Worm (Caenorhabditis elegans) whole organism, young adult: Measurements from ENCODE around the gene unc-22.

ENCODE experiments used
- B0019.2 ChIP-seq: fragments of 200-800 bp; sonication (Bioruptor generic); conservative IDR thresholded peaks from 2 replicates; pipeline ENCODE4 v1.3.6; 2022; ENCODE audit warnings: missing genetic modification reagents, missing genetic modification characterization, missing compliant biosample characterization
- B0336.3 ChIP-seq: fragments of 200-800 bp; sonication (Bioruptor generic); IDR thresholded peaks from 2 replicates; pipeline ENCODE4 v1.3.6; 2022; ENCODE audit warnings: missing genetic modification characterization, missing compliant biosample characterization
- C06A6.2 ChIP-seq: fragments of 200-800 bp; sonication (Bioruptor generic); conservative IDR thresholded peaks from 2 replicates; pipeline ENCODE4 v1.3.6; 2022; ENCODE audit warnings: missing genetic modification characterization, missing compliant biosample characterization
- D2030.7 ChIP-seq: fragments of 200-800 bp; sonication (Bioruptor generic); IDR thresholded peaks from 2 replicates; pipeline ENCODE4 v1.3.6; 2022; ENCODE audit warnings: missing genetic modification reagents, missing genetic modification characterization, missing compliant biosample characterization
- F37B4.10 ChIP-seq: fragments of 200-800 bp; sonication (Bioruptor generic); IDR thresholded peaks from 2 replicates; pipeline ENCODE4 v1.3.6; 2022; ENCODE audit warnings: missing genetic modification characterization, missing compliant biosample characterization
- F39B2.1 ChIP-seq: fragments of 200-800 bp; sonication (Bioruptor generic); IDR thresholded peaks from 2 replicates; pipeline ENCODE4 v1.3.6; 2022; ENCODE audit warnings: missing genetic modification reagents, missing genetic modification characterization, missing compliant biosample characterization
- F49E8.2 ChIP-seq: sonication (generic microtip); optimal IDR thresholded peaks from 3 replicates; lab custom pipeline; 2017; ENCODE audit warnings: missing genetic modification characterization, mild to moderate bottlenecking, missing compliant biosample characterization, antibody characterized with exemption, moderate library complexity; ENCODE audit not compliant: insufficient read depth
- F52B5.7 ChIP-seq: sonication (generic microtip); optimal IDR thresholded peaks from 2 replicates; lab custom pipeline; 2016; ENCODE audit warnings: mild to moderate bottlenecking, missing genetic modification characterization, missing compliant biosample characterization
- K11D2.4 ChIP-seq: fragments of 200-800 bp; sonication (Bioruptor generic); IDR thresholded peaks from 2 replicates; pipeline ENCODE4 v1.3.6; 2022; ENCODE audit warnings: missing genetic modification reagents, missing genetic modification characterization, missing compliant biosample characterization
- T07F8.4 ChIP-seq: sonication (generic microtip); optimal IDR thresholded peaks from 2 replicates; lab custom pipeline; 2016; ENCODE audit warnings: mild to moderate bottlenecking, missing genetic modification characterization, moderate library complexity, missing compliant biosample characterization
- Y53F4B.3 ChIP-seq: fragments of 200-800 bp; sonication (Bioruptor generic); IDR thresholded peaks from 2 replicates; pipeline ENCODE4 v1.3.6; 2022; ENCODE audit warnings: missing genetic modification reagents, missing genetic modification characterization, missing compliant biosample characterization
- Y56A3A.18 ChIP-seq: fragments of 200-800 bp; sonication (Bioruptor generic); IDR thresholded peaks from 2 replicates; pipeline ENCODE4 v1.3.6; 2022; ENCODE audit warnings: missing genetic modification reagents, missing genetic modification characterization, missing compliant biosample characterization
- ZK185.1 ChIP-seq: sonication (generic microtip); optimal IDR thresholded peaks from 2 replicates; lab custom pipeline; 2016; ENCODE audit warnings: mild to moderate bottlenecking, missing genetic modification characterization, missing compliant biosample characterization; ENCODE audit not compliant: poor library complexity, severe bottlenecking
- ama-1 ChIP-seq, 3 experiments: fragments of 150-350 bp in 1 of 3; sonication (generic microtip) in 2 of 3; optimal IDR thresholded peaks; 2 replicates each; lab custom pipeline; 2014 to 2018; ENCODE audit warnings: missing biosample characterization in 2 of 3, missing genetic modification characterization in 2 of 3, missing genetic modification reagents in 2 of 3
- atf-7 ChIP-seq: sonication (generic microtip); optimal IDR thresholded peaks from 2 replicates; lab custom pipeline; 2017; ENCODE audit warnings: mild to moderate bottlenecking, missing genetic modification characterization, missing compliant biosample characterization
- attf-3 ChIP-seq: fragments of 200-800 bp; sonication (Bioruptor generic); conservative IDR thresholded peaks from 2 replicates; pipeline ENCODE4 v1.3.6; 2022; ENCODE audit warnings: missing genetic modification reagents, missing genetic modification characterization, missing compliant biosample characterization
- attf-6 ChIP-seq: fragments of 200-800 bp; sonication (Bioruptor generic); IDR thresholded peaks from 2 replicates; pipeline ENCODE4 v1.3.6; 2022; ENCODE audit warnings: missing genetic modification reagents, missing genetic modification characterization, missing compliant biosample characterization
- chd-7 ChIP-seq: sonication (generic microtip); optimal IDR thresholded peaks from 2 replicates; lab custom pipeline; 2016; ENCODE audit warnings: mild to moderate bottlenecking, missing genetic modification characterization, moderate library complexity, missing compliant biosample characterization
- die-1 ChIP-seq: sonication (generic microtip); optimal IDR thresholded peaks from 2 replicates; lab custom pipeline; 2016; ENCODE audit warnings: missing genotype, mild to moderate bottlenecking, missing genetic modification characterization, missing compliant biosample characterization
- egrh-3 ChIP-seq: fragments of 200-800 bp; sonication (Bioruptor generic); IDR thresholded peaks from 2 replicates; pipeline ENCODE4 v1.3.6; 2022; ENCODE audit warnings: missing genetic modification reagents, missing genetic modification characterization, missing compliant biosample characterization
- ets-4 ChIP-seq: fragments of 200-800 bp; sonication (Bioruptor generic); optimal IDR thresholded peaks from 2 replicates; lab custom pipeline; 2018; ENCODE audit warnings: mild to moderate bottlenecking, missing genetic modification characterization, missing compliant biosample characterization
- fkh-3 ChIP-seq: sonication (generic microtip); optimal IDR thresholded peaks from 2 replicates; lab custom pipeline; 2016; ENCODE audit warnings: mild to moderate bottlenecking, missing genetic modification characterization, missing compliant biosample characterization
- him-1 ChIP-seq: sonication (generic microtip); optimal IDR thresholded peaks from 2 replicates; lab custom pipeline; 2016; ENCODE audit warnings: missing genotype, missing genetic modification reagents, missing genetic modification characterization, missing compliant biosample characterization
- hlh-12 ChIP-seq: sonication (generic microtip); optimal IDR thresholded peaks from 2 replicates; lab custom pipeline; 2016; ENCODE audit warnings: missing genetic modification characterization, missing compliant biosample characterization
- hmg-1.2 ChIP-seq: fragments of 200-800 bp; sonication (Bioruptor generic); IDR thresholded peaks from 2 replicates; pipeline ENCODE4 v1.3.6; 2022; ENCODE audit warnings: missing genetic modification reagents, missing genetic modification characterization, missing compliant biosample characterization
- hrde-1 ChIP-seq: sonication (generic microtip); optimal IDR thresholded peaks from 2 replicates; lab custom pipeline; 2016; ENCODE audit warnings: missing genetic modification characterization, mild to moderate bottlenecking, missing compliant biosample characterization, moderate library complexity, missing genotype, missing genetic modification reagents, borderline replicate concordance
- lag-1 ChIP-seq: fragments of 200-800 bp; sonication (Bioruptor generic); IDR thresholded peaks from 2 replicates; pipeline ENCODE4 v1.3.6; 2022; ENCODE audit warnings: missing genetic modification reagents, missing genetic modification characterization, missing compliant biosample characterization
- lin-40 ChIP-seq: sonication (generic microtip); optimal IDR thresholded peaks from 2 replicates; lab custom pipeline; 2016; ENCODE audit warnings: missing genetic modification characterization, mild to moderate bottlenecking, missing compliant biosample characterization, missing genotype, missing genetic modification reagents
- lin-54 ChIP-seq: fragments of 200-800 bp; sonication (Bioruptor generic); optimal IDR thresholded peaks from 2 replicates; lab custom pipeline; 2018; ENCODE audit warnings: mild to moderate bottlenecking, missing genetic modification characterization, missing compliant biosample characterization
- lsl-1 ChIP-seq: fragments of 200-800 bp; sonication (Bioruptor generic); optimal IDR thresholded peaks from 2 replicates; lab custom pipeline; 2018; ENCODE audit warnings: mild to moderate bottlenecking, missing genetic modification characterization, moderate library complexity, missing compliant biosample characterization
- madf-10 ChIP-seq: sonication (generic microtip); optimal IDR thresholded peaks from 2 replicates; lab custom pipeline; 2016; ENCODE audit warnings: mild to moderate bottlenecking, missing genetic modification characterization, missing compliant biosample characterization
- madf-6 ChIP-seq: fragments of 200-800 bp; sonication (Bioruptor generic); IDR thresholded peaks from 2 replicates; pipeline ENCODE4 v1.3.6; 2022; ENCODE audit warnings: missing genetic modification reagents, missing genetic modification characterization, missing compliant biosample characterization
- madf-8 ChIP-seq: fragments of 200-800 bp; sonication (Bioruptor generic); conservative IDR thresholded peaks from 2 replicates; pipeline ENCODE4 v1.3.6; 2022; ENCODE audit warnings: missing genetic modification reagents, missing genetic modification characterization, missing compliant biosample characterization
- mcd-1 ChIP-seq: fragments of 200-800 bp; sonication (Bioruptor generic); IDR thresholded peaks from 2 replicates; pipeline ENCODE4 v1.3.6; 2022; ENCODE audit warnings: missing genetic modification reagents, missing genetic modification characterization, missing compliant biosample characterization
- nfyb-1 ChIP-seq: fragments of 200-800 bp; sonication (Bioruptor generic); IDR thresholded peaks from 2 replicates; pipeline ENCODE4 v1.3.6; 2022; ENCODE audit warnings: missing genetic modification reagents, missing genetic modification characterization, missing compliant biosample characterization
- nhr-80 ChIP-seq: sonication (generic microtip); optimal IDR thresholded peaks from 2 replicates; lab custom pipeline; 2016; ENCODE audit warnings: missing genetic modification characterization, missing compliant biosample characterization
- pbrm-1 ChIP-seq: fragments of 200-800 bp; sonication (Bioruptor generic); IDR thresholded peaks from 2 replicates; pipeline ENCODE4 v1.3.6; 2022; ENCODE audit warnings: missing genetic modification reagents, missing genetic modification characterization, missing compliant biosample characterization
- pha-4 ChIP-seq: fragments of 150-350 bp; sonication (generic microtip); optimal IDR thresholded peaks from 2 replicates; lab custom pipeline; 2014; ENCODE audit warnings: missing biosample characterization, missing genetic modification reagents, missing genetic modification characterization
- rec-8 ChIP-seq, 2 experiments: sonication (generic microtip); optimal IDR thresholded peaks; 2 replicates each; lab custom pipeline; 2016; ENCODE audit warnings: mild to moderate bottlenecking in 2 of 2, missing genetic modification characterization in 2 of 2, missing genetic modification reagents in 2 of 2, missing genotype in 2 of 2, missing biosample characterization in 1 of 2, missing compliant biosample characterization in 1 of 2, moderate library complexity in 1 of 2
- snpc-1.1 ChIP-seq: sonication (generic microtip); optimal IDR thresholded peaks from 2 replicates; lab custom pipeline; 2017; ENCODE audit warnings: missing genetic modification characterization, mild to moderate bottlenecking, missing compliant biosample characterization, antibody characterized with exemption, moderate library complexity, missing genotype, missing genetic modification reagents; ENCODE audit not compliant: insufficient read depth
- snpc-3.4 ChIP-seq: sonication (generic microtip); optimal IDR thresholded peaks from 2 replicates; lab custom pipeline; 2017; ENCODE audit warnings: missing genetic modification characterization, mild to moderate bottlenecking, missing compliant biosample characterization, antibody characterized with exemption, moderate library complexity, missing genotype, missing genetic modification reagents
- tbp1 ChIP-seq: fragments of 200-800 bp; sonication (Bioruptor generic); optimal IDR thresholded peaks from 2 replicates; lab custom pipeline; 2018; ENCODE audit warnings: mild to moderate bottlenecking, missing genetic modification characterization, missing compliant biosample characterization
- zim-3 ChIP-seq: sonication (generic microtip); optimal IDR thresholded peaks from 2 replicates; lab custom pipeline; 2017; ENCODE audit warnings: mild to moderate bottlenecking, missing genetic modification characterization, moderate library complexity, missing compliant biosample characterization
- ztf-18 ChIP-seq: sonication (generic microtip); optimal IDR thresholded peaks from 2 replicates; lab custom pipeline; 2016; ENCODE audit warnings: missing genotype, mild to moderate bottlenecking, missing genetic modification characterization, missing compliant biosample characterization
- ztf-22 ChIP-seq: fragments of 200-800 bp; sonication (Bioruptor generic); optimal IDR thresholded peaks from 2 replicates; lab custom pipeline; 2018; ENCODE audit warnings: mild to moderate bottlenecking, missing genetic modification characterization, moderate library complexity, missing compliant biosample characterization

The unc-22 gene

DNA sequence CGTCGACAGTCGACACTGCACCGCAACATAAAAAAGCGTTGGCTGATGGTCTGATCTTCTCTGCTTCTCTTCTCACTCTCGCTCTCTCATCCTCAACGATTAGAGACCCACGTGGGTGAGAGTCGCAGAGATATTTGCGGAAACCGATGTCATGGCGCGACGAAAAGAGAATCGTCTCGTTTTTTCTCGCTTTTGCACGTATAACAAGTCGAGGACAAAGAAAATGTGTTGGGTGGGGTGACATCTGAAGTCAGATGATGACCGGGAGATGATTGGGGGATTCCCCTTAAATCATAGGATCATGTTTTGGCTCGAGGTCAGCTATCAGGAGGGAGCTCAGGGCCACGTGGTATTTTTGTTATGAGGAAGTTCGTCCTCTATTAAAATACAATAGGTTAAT lies 54.4 kb downstream of the unc-22 start (continued):
- TF ChIP-seq madf-8 (GFP tag; lab: Robert Waterston, UW) (no peak), pbrm-1 (GFP tag; lab: Robert Waterston, UW) (peak; percentile 44; the same call in 1 of the 2 replicates), attf-3 (GFP tag; lab: Robert Waterston, UW) (0 out of 2 replicates have a peak, but pooled peaks have one; percentile 13), F37B4.10 (GFP tag; lab: Robert Waterston, UW) (no peak), snpc-3.4 (tag; lab: Kevin White, UChicago) (no peak), attf-6 (no peak)

ce11 chrIV:11955592-11955991 lies 55.2 kb downstream of the unc-22 start:
- no peak for TF ChIP-seq lag-1 (GFP tag; lab: Robert Waterston, UW)
- 0 out of 2 replicates have a peak, but pooled peaks have one; percentile 20 for TF ChIP-seq D2030.7 (GFP tag; lab: Robert Waterston, UW)
- TF ChIP-seq lin-54, result peak; percentile 64
- TF ChIP-seq Y56A3A.18 (GFP tag; lab: Robert Waterston, UW), result peak; percentile 67
- peak; percentile 44; the same call in 1 of the 2 replicates for TF ChIP-seq mcd-1 (GFP tag; lab: Robert Waterston, UW)
- TF ChIP-seq T07F8.4 (tag; lab: Kevin White, UChicago), result no peak
- no peak for TF ChIP-seq him-1 (tag; lab: Kevin White, UChicago)
- TF ChIP-seq ets-4 (GFP tag; lab: Kevin White, UChicago), result peak; percentile 88
- TF ChIP-seq zim-3, result peak; percentile 49
- TF ChIP-seq tbp1 (GFP tag; lab: Kevin White, UChicago), result peak; percentile 31
- peak; percentile 58 for TF ChIP-seq lin-40 (tag; lab: Kevin White, UChicago)
- TF ChIP-seq ZK185.1 (tag; lab: Kevin White, UChicago), result peak; percentile 45
- peak; percentile 79 for TF ChIP-seq chd-7 (tag; lab: Kevin White, UChicago)
- peak; percentile 44; the same call in 1 of the 2 replicates for TF ChIP-seq pbrm-1 (GFP tag; lab: Robert Waterston, UW)
- no peak for TF ChIP-seq F39B2.1
- TF ChIP-seq C06A6.2, result peak; percentile 63; the same call in 1 of the 2 replicates
- TF ChIP-seq egrh-3 (GFP tag; lab: Robert Waterston, UW), result no peak
- TF ChIP-seq K11D2.4 (GFP tag; lab: Robert Waterston, UW), result 0 out of 2 replicates have a peak, but pooled peaks have one; percentile 22
- TF ChIP-seq rec-8 (tag; optimal IDR thresholded peaks at IDR 0.05; lab: Kevin White, UChicago), result no peak
- TF ChIP-seq hmg-1.2 (GFP tag; lab: Robert Waterston, UW), result peak; percentile 26; the same call in 1 of the 2 replicates
- no peak for TF ChIP-seq lsl-1 (GFP tag; lab: Kevin White, UChicago)
- no peak for TF ChIP-seq B0019.2 (GFP tag; lab: Robert Waterston, UW)
- peak; percentile 26 for TF ChIP-seq ztf-18 (tag; lab: Kevin White, UChicago)
- TF ChIP-seq madf-6, result peak; percentile 43; the same call in 1 of the 2 replicates
- peak; percentile 55 for TF ChIP-seq F52B5.7
- peak; percentile 41 for TF ChIP-seq F49E8.2 (tag; lab: Kevin White, UChicago)
- peak; percentile 71 for TF ChIP-seq ztf-22 (GFP tag; lab: Kevin White, UChicago)
- TF ChIP-seq ama-1 (optimal IDR thresholded peaks at IDR 0.05; lab: Kevin White, UChicago), result peak; percentile 64
- peak in 1 of 2 experiments; percentile 24 for TF ChIP-seq ama-1 (GFP tag; optimal IDR thresholded peaks at IDR 0.05; lab: Kevin White, UChicago)
- peak; percentile 92 for TF ChIP-seq atf-7 (tag; lab: Kevin White, UChicago)
- peak; percentile 16 for TF ChIP-seq hrde-1 (tag; lab: Kevin White, UChicago)
- TF ChIP-seq snpc-1.1, result no peak
- TF ChIP-seq nfyb-1 (GFP tag; lab: Robert Waterston, UW), result no peak
- peak; percentile 71 for TF ChIP-seq pha-4 (tag; lab: Kevin White, UChicago)
- no peak for TF ChIP-seq Y53F4B.3
- TF ChIP-seq hlh-12 (tag; lab: Kevin White, UChicago), result no peak
- peak; percentile 95 for TF ChIP-seq nhr-80
- TF ChIP-seq fkh-3 (tag; lab: Kevin White, UChicago), result no peak
- 0 out of 2 replicates have a peak, but pooled peaks have one; percentile 22 for TF ChIP-seq B0336.3 (GFP tag; lab: Robert Waterston, UW)
- TF ChIP-seq die-1 (tag; lab: Kevin White, UChicago), result peak; percentile 28
- peak; percentile 70 for TF ChIP-seq madf-10 (tag; lab: Kevin White, UChicago)
